Fruit fly (Drosophila melanogaster) whole organism, adult: ENCODE measurements around the gene Diap1.

ENCODE experiments used
- CG11617 ChIP-seq: fragments of 200-800 bp; sonication (Bioruptor generic); optimal IDR thresholded peaks from 2 replicates; lab custom pipeline; 2017; ENCODE audit warnings: mild to moderate bottlenecking, missing biosample characterization, missing genetic modification reagents, missing genetic modification characterization
- CG12768 ChIP-seq: fragments of 200-800 bp; sonication (Bioruptor generic); optimal IDR thresholded peaks from 2 replicates; lab custom pipeline; 2017; ENCODE audit warnings: missing biosample characterization, missing genetic modification characterization, mild to moderate bottlenecking, moderate library complexity, missing genetic modification reagents
- CG14711 ChIP-seq: fragments of 200-800 bp; sonication (Bioruptor generic); optimal IDR thresholded peaks from 2 replicates; lab custom pipeline; 2018; ENCODE audit warnings: missing biosample characterization, mild to moderate bottlenecking, missing genetic modification characterization, moderate library complexity
- CG1620 ChIP-seq: fragments of 200-800 bp; sonication (Bioruptor generic); optimal IDR thresholded peaks from 2 replicates; lab custom pipeline; 2016; ENCODE audit warnings: missing biosample characterization, missing genetic modification characterization
- CG33017 ChIP-seq: fragments of 200-800 bp; sonication (Bioruptor generic); optimal IDR thresholded peaks from 2 replicates; lab custom pipeline; 2018; ENCODE audit warnings: missing biosample characterization, mild to moderate bottlenecking, missing genetic modification characterization, moderate library complexity
- CG5204 ChIP-seq: fragments of 200-800 bp; sonication (Bioruptor generic); optimal IDR thresholded peaks from 2 replicates; lab custom pipeline; 2016; ENCODE audit warnings: missing biosample characterization, missing genetic modification characterization
- CG7045 ChIP-seq: fragments of 200-800 bp; sonication (Bioruptor generic); optimal IDR thresholded peaks from 2 replicates; lab custom pipeline; 2017; ENCODE audit warnings: missing biosample characterization, mild to moderate bottlenecking, missing genetic modification characterization
- CG7101 ChIP-seq: fragments of 200-800 bp; sonication (Bioruptor generic); optimal IDR thresholded peaks from 2 replicates; lab custom pipeline; 2018; ENCODE audit warnings: missing biosample characterization, mild to moderate bottlenecking, missing genetic modification characterization, moderate library complexity
- Clk ChIP-seq: fragments of 200-800 bp; sonication (Bioruptor generic); optimal IDR thresholded peaks from 2 replicates; lab custom pipeline; 2017; ENCODE audit warnings: missing biosample characterization, missing genetic modification characterization
- Crg-1 ChIP-seq: fragments of 200-800 bp; sonication (Bioruptor generic); optimal IDR thresholded peaks from 2 replicates; lab custom pipeline; 2016; ENCODE audit warnings: missing biosample characterization, missing genetic modification characterization
- Hr96 ChIP-seq: fragments of 200-800 bp; sonication (Bioruptor generic); optimal IDR thresholded peaks from 2 replicates; lab custom pipeline; 2016; ENCODE audit warnings: missing biosample characterization, missing genetic modification characterization
- Mnt ChIP-seq: fragments of 200-800 bp; sonication (Bioruptor generic); optimal IDR thresholded peaks from 2 replicates; lab custom pipeline; 2016; ENCODE audit warnings: missing biosample characterization, mild to moderate bottlenecking, missing genetic modification characterization
- bab1 ChIP-seq: fragments of 200-800 bp; sonication (Bioruptor generic); optimal IDR thresholded peaks from 3 replicates; lab custom pipeline; 2019; ENCODE audit warnings: missing biosample characterization, mild to moderate bottlenecking, missing genetic modification characterization, moderate library complexity
- cic ChIP-seq: fragments of 200-800 bp; sonication (Bioruptor generic); optimal IDR thresholded peaks from 2 replicates; lab custom pipeline; 2017; ENCODE audit warnings: missing biosample characterization, mild to moderate bottlenecking, missing genetic modification characterization, moderate library complexity
- cnc ChIP-seq, 2 experiments: fragments of >200 bp; optimal IDR thresholded peaks; 2 replicates each; lab custom pipeline; 2017
- kay ChIP-seq: fragments of 200-800 bp; sonication (Bioruptor generic); peaks from one replicate; lab custom pipeline; 2016; ENCODE audit warnings: missing biosample characterization, missing genetic modification characterization, borderline replicate concordance
- ovo ChIP-seq: fragments of 200-800 bp; sonication (Bioruptor generic); optimal IDR thresholded peaks from 2 replicates; lab custom pipeline; 2016; ENCODE audit warnings: missing biosample characterization, missing genetic modification characterization
- pad ChIP-seq: fragments of 200-800 bp; sonication (Bioruptor generic); optimal IDR thresholded peaks from 3 replicates; lab custom pipeline; 2017; ENCODE audit warnings: missing biosample characterization, missing genetic modification characterization, mild to moderate bottlenecking, moderate library complexity, missing genetic modification reagents
- tj ChIP-seq: fragments of 200-800 bp; sonication (Bioruptor generic); optimal IDR thresholded peaks from 3 replicates; lab custom pipeline; 2017; ENCODE audit warnings: missing biosample characterization, mild to moderate bottlenecking, missing genetic modification characterization, moderate library complexity
- toe ChIP-seq: fragments of 200-800 bp; sonication (Bioruptor generic); optimal IDR thresholded peaks from 2 replicates; lab custom pipeline; 2016; ENCODE audit warnings: missing biosample characterization, missing genetic modification characterization

Gene Diap1

DNA sequence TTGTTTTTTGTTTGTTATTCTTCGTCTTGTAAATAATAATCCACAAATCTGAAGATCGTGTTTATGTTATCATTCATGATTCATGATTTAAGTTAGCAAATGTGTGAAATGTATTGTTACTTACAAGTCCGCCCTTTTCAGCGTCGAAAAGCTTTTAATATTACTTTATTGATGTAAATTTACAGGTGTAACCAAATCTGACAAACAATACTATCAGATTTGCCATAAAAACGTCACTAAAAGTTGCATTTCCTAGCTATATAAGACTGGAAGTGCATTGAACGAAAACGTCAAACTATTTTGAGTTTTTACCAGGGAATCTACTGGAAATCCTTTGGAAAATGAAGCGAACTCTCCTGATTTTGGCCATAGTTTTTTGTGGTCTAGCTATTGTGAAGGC is 31.4 kb upstream of the Diap1 start, which contains the start of gene CG33258:
Gene CG33258, plus strand, starts transcription at position 301 of the 400 bp plus-strand sequence.
- TF ChIP-seq Hr96 (GFP tag; lab: Kevin White, UChicago) (no peak), Crg-1 (GFP tag; lab: Kevin White, UChicago) (no peak), kay (GFP tag; lab: Kevin White, UChicago) (no peak), CG7101 (tag; lab: Kevin White, UChicago) (no peak), tj (no peak), CG33017 (tag; lab: Kevin White, UChicago) (no peak), CG14711 (tag; lab: Kevin White, UChicago) (no peak), CG11617 (GFP tag; lab: Kevin White, UChicago) (no peak), pad (GFP tag; lab: Kevin White, UChicago) (no peak), CG12768 (no peak), Mnt (no peak), Clk (no peak)

DNA sequence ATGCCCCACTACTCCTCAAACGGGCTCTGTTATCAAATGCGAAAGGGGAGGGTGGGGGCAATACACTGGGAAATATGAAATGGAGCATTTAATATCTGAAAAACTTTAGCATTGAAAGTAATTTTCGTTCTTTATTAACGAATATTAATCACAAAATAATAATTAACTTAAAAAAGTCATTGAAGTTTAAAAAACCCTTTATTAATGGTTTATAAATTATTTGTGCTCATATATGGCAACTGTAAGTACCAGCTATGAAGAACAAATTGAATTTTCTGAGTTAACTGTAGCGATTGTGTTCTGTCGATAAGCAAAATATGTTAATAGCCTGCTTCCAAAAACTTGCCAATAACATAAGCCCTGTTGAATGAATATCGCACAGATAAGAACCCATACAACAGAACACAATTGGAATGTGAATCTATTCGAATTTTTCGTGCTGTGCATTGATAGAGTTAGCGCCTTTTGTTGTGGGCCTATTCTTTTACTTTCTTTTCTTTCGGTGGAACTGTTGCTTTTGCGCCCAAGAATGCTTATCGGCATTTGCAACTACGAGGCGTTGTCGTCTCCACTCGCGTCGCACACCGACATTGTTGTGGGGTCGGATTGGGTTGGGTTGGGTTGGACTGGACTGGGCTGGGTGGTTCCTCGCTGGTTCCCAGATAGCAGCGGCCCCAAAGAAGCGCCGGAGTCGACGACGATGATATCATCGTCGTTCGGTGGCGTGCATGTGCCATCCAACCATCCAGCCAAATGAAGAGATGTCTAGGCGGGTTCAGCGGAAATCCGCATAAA is 10.2 kb upstream of the Diap1 start:
- TF ChIP-seq CG11617 (GFP tag; lab: Kevin White, UChicago) (peak; percentile 1), Crg-1 (GFP tag; lab: Kevin White, UChicago) (no peak), CG1620 (GFP tag; lab: Kevin White, UChicago) (no peak), CG14711 (tag; lab: Kevin White, UChicago) (no peak), cnc (optimal IDR thresholded peaks at IDR 0.05; lab: Kevin White, UChicago) (no peak), tj (no peak), kay (GFP tag; lab: Kevin White, UChicago) (no peak), CG12768 (peak; percentile 3), toe (GFP tag; lab: Kevin White, UChicago) (no peak), Hr96 (GFP tag; lab: Kevin White, UChicago) (no peak), CG7101 (tag; lab: Kevin White, UChicago) (no peak), pad (GFP tag; lab: Kevin White, UChicago) (no peak), cic (no peak), Clk (no peak), CG33017 (tag; lab: Kevin White, UChicago) (no peak)

DNA sequence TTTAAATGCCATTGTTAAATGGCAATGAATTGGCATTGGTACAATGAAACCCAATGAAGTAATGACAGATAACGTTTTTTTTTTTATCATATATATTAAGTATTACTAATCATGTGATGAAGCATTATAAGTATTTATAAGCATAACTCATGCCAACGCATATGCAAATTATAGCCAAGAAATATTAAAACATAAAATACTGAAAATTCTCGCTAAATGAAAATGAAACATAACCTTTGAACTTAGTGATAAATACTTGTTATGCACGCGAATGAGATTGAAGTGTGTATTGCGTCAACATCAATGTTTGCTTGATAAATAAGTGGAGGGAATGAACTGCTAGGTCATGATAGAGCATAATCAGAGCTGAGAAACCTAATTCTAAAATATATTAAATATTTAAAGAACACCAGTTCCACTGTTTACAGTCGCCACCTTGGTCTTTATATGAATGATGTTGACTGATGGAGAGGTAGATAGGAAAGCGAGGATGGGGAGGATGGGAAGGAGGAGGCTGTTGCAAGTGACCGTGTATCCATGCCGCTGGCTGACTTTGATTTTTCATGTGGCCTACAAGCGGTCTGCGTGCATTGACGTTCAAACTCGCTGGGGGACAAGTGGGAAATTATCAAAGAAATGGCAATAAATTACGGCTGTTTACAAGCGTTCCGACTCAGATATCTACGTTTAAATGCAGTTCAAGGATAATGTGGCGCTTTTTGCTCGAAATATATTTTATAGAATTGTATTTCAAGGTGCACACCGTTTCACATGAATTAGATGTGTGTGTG is 5.5 kb upstream of the Diap1 start:
- TF ChIP-seq CG33017 (tag; lab: Kevin White, UChicago): no peak
- no peak for TF ChIP-seq Mnt
- no peak for TF ChIP-seq CG7101 (tag; lab: Kevin White, UChicago)
- peak; percentile 13 for TF ChIP-seq kay (GFP tag; lab: Kevin White, UChicago)
- TF ChIP-seq Crg-1 (GFP tag; lab: Kevin White, UChicago): no peak

DNA sequence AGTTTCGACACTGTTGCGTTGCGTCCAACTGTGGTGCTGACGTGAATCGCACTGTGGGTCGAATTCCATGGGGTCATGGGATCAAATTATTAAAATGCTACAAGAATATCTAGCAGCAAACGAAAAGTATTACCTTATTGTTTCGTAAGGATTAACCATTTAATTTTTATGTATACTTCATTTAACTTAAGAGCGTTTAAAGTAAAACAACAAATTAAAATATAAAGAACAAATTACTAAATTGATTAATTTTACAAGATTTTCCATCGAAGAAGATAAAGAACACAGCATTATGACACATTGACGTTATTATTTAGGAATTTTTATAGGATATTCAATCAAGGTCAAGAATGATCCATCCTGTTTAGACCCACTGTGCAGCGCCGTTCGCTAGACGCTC is 3.3 kb upstream of the Diap1 start:
- TF ChIP-seq CG14711 (tag; lab: Kevin White, UChicago) (peak; percentile 2), CG12768 (peak; percentile 38), cnc (optimal IDR thresholded peaks at IDR 0.05; lab: Kevin White, UChicago) (no peak)

DNA sequence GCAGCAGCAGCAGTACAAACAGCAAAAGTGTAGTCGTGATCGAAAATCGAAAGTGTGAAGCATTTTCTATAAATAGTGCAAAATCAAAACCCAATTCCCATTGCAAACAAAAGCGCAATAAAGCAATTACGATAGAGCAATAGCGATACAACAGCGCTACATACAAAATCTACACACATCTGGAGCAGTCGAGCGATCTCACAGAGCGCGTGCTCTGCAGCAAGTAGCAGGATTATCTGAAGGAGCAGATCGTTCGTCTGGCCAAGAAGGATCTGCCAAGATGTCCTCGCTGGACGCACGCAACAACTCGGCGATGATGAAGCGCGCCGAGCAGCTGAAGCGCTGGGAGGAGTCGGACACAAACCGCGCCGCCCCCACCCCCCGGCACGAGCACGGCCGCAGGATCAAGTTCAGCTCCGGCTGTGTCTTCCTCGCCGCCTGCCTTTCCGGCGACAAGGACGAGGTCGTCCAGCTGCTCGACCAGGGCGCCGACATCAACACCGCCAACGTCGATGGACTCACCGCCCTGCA is 2.3 kb upstream of the Diap1 start:
- TF ChIP-seq Clk (no peak), cnc (optimal IDR thresholded peaks at IDR 0.05; lab: Kevin White, UChicago) (no peak), Crg-1 (GFP tag; lab: Kevin White, UChicago) (no peak), pad (GFP tag; lab: Kevin White, UChicago) (no peak), Hr96 (GFP tag; lab: Kevin White, UChicago) (no peak), CG5204 (GFP tag; lab: Kevin White, UChicago) (no peak), cic (no peak), CG7045 (GFP tag; lab: Kevin White, UChicago) (no peak), ovo (GFP tag; lab: Kevin White, UChicago) (no peak), tj (no peak), Mnt (no peak), CG11617 (GFP tag; lab: Kevin White, UChicago) (no peak), CG33017 (tag; lab: Kevin White, UChicago) (no peak), kay (GFP tag; lab: Kevin White, UChicago) (no peak), CG7101 (tag; lab: Kevin White, UChicago) (no peak), CG14711 (tag; lab: Kevin White, UChicago) (no peak), CG1620 (GFP tag; lab: Kevin White, UChicago) (no peak), CG12768 (no peak), bab1 (GFP tag; lab: Kevin White, UChicago) (no peak)
